ENCODE assay signal across 2 fruit fly cellular contexts in the genomic region with DNA sequence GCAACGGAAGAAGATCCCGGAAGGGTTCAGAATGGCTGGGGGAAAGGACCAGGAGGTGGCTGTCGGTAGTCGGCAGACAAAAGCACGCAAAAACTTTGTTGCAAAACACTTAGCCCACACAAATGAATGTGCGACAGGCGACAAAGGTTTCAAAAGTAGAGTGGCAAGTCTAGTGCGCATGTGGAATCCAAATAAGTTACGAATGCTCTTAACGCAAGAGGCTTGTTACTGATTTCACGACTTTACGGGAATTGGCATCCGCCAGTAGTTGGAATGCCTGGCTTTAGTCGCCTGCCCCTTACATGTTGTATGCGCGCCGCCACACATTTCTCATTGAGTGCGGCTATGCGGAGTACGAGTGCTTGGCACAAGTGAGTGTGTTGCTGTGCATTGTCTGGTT.
TF ChIP-seq lines count a peak whose summit lies in the region.

No protein-coding gene starts in this region.

TF ChIP-seq in whole organism, embryonic, 481 proteins besides CTCF, POLR2A, EP300 and RAD21 (continued from another document):
- TF ChIP-seq CG4730 (GFP tag; IDR thresholded peaks at IDR 0.05; lab: Robert Waterston, UW) (0 out of 2 replicates have a peak, but pooled peaks have one; percentile 12), CG17328 (GFP tag; IDR thresholded peaks at IDR 0.05; lab: Robert Waterston, UW) (0 out of 2 replicates have a peak, but pooled peaks have one; percentile 12), Xrp1 (GFP tag; IDR thresholded peaks at IDR 0.05; lab: Robert Waterston, UW) (peak; percentile 36; the same call in 1 of the 2 replicates), CG3163 (GFP tag; optimal IDR thresholded peaks at IDR 0.05; lab: Kevin White, UChicago) (no peak), cwo (GFP tag; optimal IDR thresholded peaks at IDR 0.05; lab: Kevin White, UChicago) (no peak), sens (GFP tag; lab: Kevin White, UChicago) (peak; percentile 62), ci (GFP tag; IDR thresholded peaks at IDR 0.05; lab: Robert Waterston, UW) (0 out of 3 replicates have a peak, but pooled peaks have one; percentile 24), CG14710 (tag; optimal IDR thresholded peaks at IDR 0.05; lab: Kevin White, UChicago) (no peak), bsh (GFP tag; optimal IDR thresholded peaks at IDR 0.05; lab: Kevin White, UChicago) (peak in 1 of 2 experiments; percentile 12), CG6813 (GFP tag; optimal IDR thresholded peaks at IDR 0.05; lab: Kevin White, UChicago) (no peak), zfh1 (GFP tag; IDR thresholded peaks at IDR 0.05; lab: Robert Waterston, UW) (0 out of 3 replicates have a peak, but pooled peaks have one; percentile 29), H15 (GFP tag; IDR thresholded peaks at IDR 0.05; lab: Robert Waterston, UW) (no peak)

TF ChIP-seq in whole organism, prepupa, 60 proteins besides CTCF, POLR2A, EP300 and RAD21 (continued from another document):
- TF ChIP-seq Sox15 (GFP tag; optimal IDR thresholded peaks at IDR 0.05; lab: Kevin White, UChicago) = no peak
- TF ChIP-seq Eip93F (GFP tag; optimal IDR thresholded peaks at IDR 0.05; lab: Kevin White, UChicago) = no peak
- TF ChIP-seq salr (GFP tag; optimal IDR thresholded peaks at IDR 0.05; lab: Kevin White, UChicago) = peak in 1 of 2 experiments; percentile 2
- TF ChIP-seq CG10669 (GFP tag; optimal IDR thresholded peaks at IDR 0.05; lab: Kevin White, UChicago) = no peak
- TF ChIP-seq CG8632 (GFP tag; optimal IDR thresholded peaks at IDR 0.05; lab: Kevin White, UChicago) = no peak
- TF ChIP-seq CG4318 (GFP tag; optimal IDR thresholded peaks at IDR 0.05; lab: Kevin White, UChicago) = no peak
- TF ChIP-seq Hr4 (GFP tag; optimal IDR thresholded peaks at IDR 0.05; lab: Kevin White, UChicago) = peak; percentile 32
- TF ChIP-seq topi (GFP tag; optimal IDR thresholded peaks at IDR 0.05; lab: Kevin White, UChicago) = peak; percentile 10
- no peak for TF ChIP-seq Hr38 (GFP tag; optimal IDR thresholded peaks at IDR 0.05; lab: Kevin White, UChicago)
- no peak for TF ChIP-seq CG6792 (GFP tag; optimal IDR thresholded peaks at IDR 0.05; lab: Kevin White, UChicago)
- no peak for TF ChIP-seq CG9139 (GFP tag; optimal IDR thresholded peaks at IDR 0.05; lab: Kevin White, UChicago)
- TF ChIP-seq pdm3 (GFP tag; optimal IDR thresholded peaks at IDR 0.05; lab: Kevin White, UChicago) = peak; percentile 33
- peak; percentile 38; the same call in 1 of the 2 replicates for TF ChIP-seq Gug (GFP tag; IDR thresholded peaks at IDR 0.05; lab: Robert Waterston, UW)
- TF ChIP-seq CG7368 (GFP tag; optimal IDR thresholded peaks at IDR 0.05; lab: Kevin White, UChicago) = peak; percentile 22
- no peak for TF ChIP-seq CG6276 (GFP tag; optimal IDR thresholded peaks at IDR 0.05; lab: Kevin White, UChicago)
- peak; percentile 62 for TF ChIP-seq CG6163 (GFP tag; IDR thresholded peaks at IDR 0.05; lab: Robert Waterston, UW)
- peak; percentile 44 for TF ChIP-seq CG3919 (GFP tag; optimal IDR thresholded peaks at IDR 0.05; lab: Kevin White, UChicago)
- peak; percentile 55 for TF ChIP-seq Eip78C (GFP tag; lab: Kevin White, UChicago)
- peak; percentile 2 for TF ChIP-seq CG1621 (tag; optimal IDR thresholded peaks at IDR 0.05; lab: Kevin White, UChicago)
- peak; percentile 9 for TF ChIP-seq dac (GFP tag; optimal IDR thresholded peaks at IDR 0.05; lab: Kevin White, UChicago)
- TF ChIP-seq CG8319 (GFP tag; optimal IDR thresholded peaks at IDR 0.05; lab: Kevin White, UChicago) = no peak
- no peak for TF ChIP-seq CG6854 (GFP tag; optimal IDR thresholded peaks at IDR 0.05; lab: Kevin White, UChicago)
- TF ChIP-seq fkh (GFP tag; optimal IDR thresholded peaks at IDR 0.05; lab: Kevin White, UChicago) = no peak
- no peak for TF ChIP-seq CG16779 (tag; optimal IDR thresholded peaks at IDR 0.05; lab: Kevin White, UChicago)
- TF ChIP-seq Sox102F (GFP tag; optimal IDR thresholded peaks at IDR 0.05; lab: Kevin White, UChicago) = peak; percentile 0
- TF ChIP-seq spab (GFP tag; optimal IDR thresholded peaks at IDR 0.05; lab: Kevin White, UChicago) = no peak
- no peak for TF ChIP-seq CG6808 (GFP tag; optimal IDR thresholded peaks at IDR 0.05; lab: Kevin White, UChicago)
- peak; percentile 37; the same call in 2 of the 3 replicates for TF ChIP-seq CG8119 (GFP tag; IDR thresholded peaks at IDR 0.05; lab: Robert Waterston, UW)
- TF ChIP-seq cyc (GFP tag; optimal IDR thresholded peaks at IDR 0.05; lab: Kevin White, UChicago) = peak; percentile 40
- peak; percentile 23 for TF ChIP-seq OdsH (GFP tag; optimal IDR thresholded peaks at IDR 0.05; lab: Kevin White, UChicago)
- TF ChIP-seq vri (GFP tag; optimal IDR thresholded peaks at IDR 0.05; lab: Kevin White, UChicago) = no peak
- peak; percentile 53; the same call in 2 of the 3 replicates for TF ChIP-seq eg (GFP tag; IDR thresholded peaks at IDR 0.05; lab: Robert Waterston, UW)
- no peak for TF ChIP-seq Ets96B (tag; optimal IDR thresholded peaks at IDR 0.05; lab: Kevin White, UChicago)
- TF ChIP-seq CG10631 (GFP tag; optimal IDR thresholded peaks at IDR 0.05; lab: Kevin White, UChicago) = peak; percentile 24
- peak; percentile 18 for TF ChIP-seq CG31627 (GFP tag; optimal IDR thresholded peaks at IDR 0.05; lab: Kevin White, UChicago)
- peak; percentile 23 for TF ChIP-seq Eip75B (GFP tag; optimal IDR thresholded peaks at IDR 0.05; lab: Kevin White, UChicago)
- peak; percentile 49 for TF ChIP-seq dsx (GFP tag; optimal IDR thresholded peaks at IDR 0.05; lab: Kevin White, UChicago; ENCODE audit: poor library complexity, severe bottlenecking)
